Worm (Caenorhabditis elegans) whole organism, L3 larva: ENCODE measurements around the gene irld-24.

Source experiments
- R02D3.7 ChIP-seq: fragments of 150-350 bp; optimal IDR thresholded peaks from 2 replicates; lab custom pipeline; 2014; ENCODE audit warnings: missing biosample characterization, missing genetic modification characterization
- ZK546.5 ChIP-seq: sonication (generic microtip); optimal IDR thresholded peaks from 2 replicates; lab custom pipeline; 2017; ENCODE audit warnings: missing biosample characterization, missing genetic modification characterization
- aly-2 ChIP-seq: fragments of 150-350 bp; optimal IDR thresholded peaks from 2 replicates; lab custom pipeline; 2014; ENCODE audit warnings: missing biosample characterization, missing genetic modification characterization
- ama-1 ChIP-seq: fragments of 150-350 bp; optimal IDR thresholded peaks from 2 replicates; lab custom pipeline; 2018
- ceh-28 ChIP-seq: fragments of 150-350 bp; optimal IDR thresholded peaks from 2 replicates; lab custom pipeline; 2014; ENCODE audit warnings: missing biosample characterization, missing genetic modification reagents, missing genetic modification characterization
- ceh-9 ChIP-seq: sonication (generic microtip); optimal IDR thresholded peaks from 2 replicates; lab custom pipeline; 2018; ENCODE audit warnings: missing biosample characterization, missing genetic modification characterization
- daf-12 ChIP-seq: fragments of 150-350 bp; optimal IDR thresholded peaks from 2 replicates; lab custom pipeline; 2014; ENCODE audit warnings: missing biosample characterization, missing genetic modification reagents, missing genetic modification characterization
- egl-5 ChIP-seq: fragments of 150-350 bp; optimal IDR thresholded peaks from 2 replicates; lab custom pipeline; 2017; ENCODE audit warnings: missing biosample characterization, missing genetic modification reagents, missing genetic modification characterization, inconsistent platforms
- elt-1 ChIP-seq: fragments of 150-350 bp; optimal IDR thresholded peaks from 2 replicates; lab custom pipeline; 2014; ENCODE audit warnings: missing biosample characterization, missing genetic modification characterization
- elt-2 ChIP-seq: sonication (generic microtip); optimal IDR thresholded peaks from 2 replicates; lab custom pipeline; 2016; ENCODE audit warnings: missing genetic modification reagents, mild to moderate bottlenecking, missing genetic modification characterization, missing compliant biosample characterization
- elt-3 ChIP-seq, 3 experiments: fragments of 150-350 bp in 1 of 3; sonication (generic microtip) in 2 of 3; optimal IDR thresholded peaks; 2 replicates in 2 of 3; 4 replicates in 1 of 3; lab custom pipeline; 2014 to 2017; ENCODE audit warnings: missing biosample characterization in 3 of 3, missing genetic modification characterization in 3 of 3
- eor-1 ChIP-seq, 2 experiments: fragments of 150-350 bp; optimal IDR thresholded peaks; 2 replicates each; lab custom pipeline; 2014 to 2018; ENCODE audit warnings: missing biosample characterization in 2 of 2, missing genetic modification characterization in 2 of 2
- fkh-10 ChIP-seq: sonication (generic microtip); optimal IDR thresholded peaks from 2 replicates; lab custom pipeline; 2017; ENCODE audit warnings: missing biosample characterization, missing genetic modification reagents, missing genetic modification characterization
- fkh-2 ChIP-seq: fragments of 150-350 bp; optimal IDR thresholded peaks from 2 replicates; lab custom pipeline; 2014; ENCODE audit warnings: missing biosample characterization, missing genetic modification reagents, missing genetic modification characterization
- fos-1 ChIP-seq: fragments of 150-350 bp; optimal IDR thresholded peaks from 2 replicates; lab custom pipeline; 2014; ENCODE audit warnings: missing biosample characterization, missing genetic modification characterization
- hmg-11 ChIP-seq: sonication (generic microtip); optimal IDR thresholded peaks from 2 replicates; lab custom pipeline; 2016; ENCODE audit warnings: missing genetic modification characterization, missing compliant biosample characterization
- lin-15B ChIP-seq: fragments of 150-350 bp; optimal IDR thresholded peaks from 2 replicates; lab custom pipeline; 2014; ENCODE audit warnings: missing biosample characterization, missing genetic modification characterization
- lin-39 ChIP-seq: fragments of 150-350 bp; optimal IDR thresholded peaks from 2 replicates; lab custom pipeline; 2018; ENCODE audit warnings: missing biosample characterization, missing genetic modification reagents, missing genetic modification characterization
- lsy-12 ChIP-seq: sonication (generic microtip); optimal IDR thresholded peaks from 2 replicates; lab custom pipeline; 2016; ENCODE audit warnings: mild to moderate bottlenecking, missing genetic modification characterization, missing compliant biosample characterization
- mml-1 ChIP-seq: fragments of 150-350 bp; sonication (generic microtip); optimal IDR thresholded peaks from 3 replicates; lab custom pipeline; 2014; ENCODE audit warnings: missing biosample characterization, missing genetic modification characterization
- nhr-11 ChIP-seq: fragments of 150-350 bp; optimal IDR thresholded peaks from 2 replicates; lab custom pipeline; 2014; ENCODE audit warnings: missing biosample characterization, missing genetic modification characterization
- nhr-12 ChIP-seq: fragments of 150-350 bp; optimal IDR thresholded peaks from 2 replicates; lab custom pipeline; 2014; ENCODE audit warnings: missing biosample characterization, missing genetic modification characterization
- nhr-23 ChIP-seq: fragments of 150-350 bp; optimal IDR thresholded peaks from 2 replicates; lab custom pipeline; 2014; ENCODE audit warnings: missing biosample characterization, missing genetic modification reagents, missing genetic modification characterization
- nhr-237 ChIP-seq: fragments of 150-350 bp; optimal IDR thresholded peaks from 2 replicates; lab custom pipeline; 2014; ENCODE audit warnings: missing biosample characterization, missing genetic modification characterization
- nhr-25 ChIP-seq: sonication (generic microtip); optimal IDR thresholded peaks from 2 replicates; lab custom pipeline; 2017; ENCODE audit warnings: missing biosample characterization, missing genetic modification characterization
- nhr-28 ChIP-seq: fragments of 150-350 bp; optimal IDR thresholded peaks from 2 replicates; lab custom pipeline; 2014; ENCODE audit warnings: missing biosample characterization, missing genetic modification characterization
- nhr-43 ChIP-seq: sonication (generic microtip); optimal IDR thresholded peaks from 2 replicates; lab custom pipeline; 2016; ENCODE audit warnings: mild to moderate bottlenecking, missing genetic modification characterization, missing compliant biosample characterization; ENCODE audit not compliant: poor library complexity, severe bottlenecking
- nhr-67 ChIP-seq: fragments of 150-350 bp; optimal IDR thresholded peaks from 2 replicates; lab custom pipeline; 2014; ENCODE audit warnings: missing biosample characterization, missing genetic modification characterization
- nhr-76 ChIP-seq: fragments of 150-350 bp; sonication (generic microtip); optimal IDR thresholded peaks from 5 replicates; lab custom pipeline; 2014; ENCODE audit warnings: missing biosample characterization, missing genetic modification characterization
- nhr-77 ChIP-seq: fragments of 150-350 bp; optimal IDR thresholded peaks from 2 replicates; lab custom pipeline; 2014; ENCODE audit warnings: missing biosample characterization, missing genetic modification characterization
- pha-4 ChIP-seq: fragments of 150-350 bp; optimal IDR thresholded peaks from 2 replicates; lab custom pipeline; 2014; ENCODE audit warnings: missing biosample characterization, missing genetic modification reagents, missing genetic modification characterization
- pqm-1 ChIP-seq: fragments of 150-350 bp; optimal IDR thresholded peaks from 2 replicates; lab custom pipeline; 2017; ENCODE audit warnings: missing biosample characterization, missing genetic modification characterization, inconsistent platforms
- sea-2 ChIP-seq: fragments of 150-350 bp; sonication (generic microtip); optimal IDR thresholded peaks from 4 replicates; lab custom pipeline; 2014; ENCODE audit warnings: missing biosample characterization, missing genetic modification reagents, missing genetic modification characterization
- skn-1 ChIP-seq: fragments of 150-350 bp; optimal IDR thresholded peaks from 2 replicates; lab custom pipeline; 2014; ENCODE audit warnings: missing biosample characterization, missing genetic modification characterization
- snpc-4 ChIP-seq: fragments of 150-350 bp; optimal IDR thresholded peaks from 2 replicates; lab custom pipeline; 2014; ENCODE audit warnings: missing biosample characterization, missing genetic modification characterization
- tbx-2 ChIP-seq: sonication (generic microtip); optimal IDR thresholded peaks from 2 replicates; lab custom pipeline; 2016; ENCODE audit warnings: mild to moderate bottlenecking, missing genetic modification characterization, missing compliant biosample characterization
- unc-39 ChIP-seq: sonication (generic microtip); optimal IDR thresholded peaks from 4 replicates; lab custom pipeline; 2017; ENCODE audit warnings: missing biosample characterization, missing genetic modification characterization
- unc-62 ChIP-seq: fragments of 150-350 bp; sonication (generic microtip); optimal IDR thresholded peaks from 4 replicates; lab custom pipeline; 2014; ENCODE audit warnings: missing biosample characterization, missing genetic modification reagents, missing genetic modification characterization
- ztf-11 ChIP-seq: fragments of 150-350 bp; optimal IDR thresholded peaks from 2 replicates; lab custom pipeline; 2014; ENCODE audit warnings: missing biosample characterization, missing genetic modification characterization
- ztf-4 ChIP-seq: fragments of 150-350 bp; optimal IDR thresholded peaks from 2 replicates; lab custom pipeline; 2014; ENCODE audit warnings: missing biosample characterization, missing genetic modification characterization

irld-24 gene

DNA sequence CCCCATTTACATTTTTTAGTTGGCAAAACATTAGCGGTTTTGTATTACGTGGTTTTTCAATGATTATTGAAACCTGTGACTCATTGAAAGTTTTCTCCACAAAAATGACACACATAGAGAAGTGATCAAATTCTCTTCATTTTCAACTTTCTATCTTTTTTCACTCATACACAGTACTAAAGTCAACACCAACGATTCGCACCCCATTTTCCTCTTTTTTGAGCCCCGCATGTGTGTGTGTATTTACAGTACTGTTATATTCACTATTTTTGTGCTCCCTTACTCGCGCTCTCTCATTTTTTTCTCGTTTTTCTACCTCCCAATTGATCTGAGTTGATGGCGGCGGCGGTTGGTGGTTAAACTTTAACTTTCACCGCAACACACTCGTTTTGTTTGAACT lies 28.0 kb upstream of the irld-24 start:
- peak; percentile 90 for TF ChIP-seq pha-4 (tag; lab: Kevin White, UChicago)
- no peak for TF ChIP-seq ceh-9 (tag; lab: Kevin White, UChicago)
- no peak for TF ChIP-seq ceh-28 (tag; lab: Kevin White, UChicago)
- no peak for TF ChIP-seq aly-2 (tag; lab: Kevin White, UChicago)
- TF ChIP-seq nhr-237 (tag; lab: Kevin White, UChicago): no peak

DNA sequence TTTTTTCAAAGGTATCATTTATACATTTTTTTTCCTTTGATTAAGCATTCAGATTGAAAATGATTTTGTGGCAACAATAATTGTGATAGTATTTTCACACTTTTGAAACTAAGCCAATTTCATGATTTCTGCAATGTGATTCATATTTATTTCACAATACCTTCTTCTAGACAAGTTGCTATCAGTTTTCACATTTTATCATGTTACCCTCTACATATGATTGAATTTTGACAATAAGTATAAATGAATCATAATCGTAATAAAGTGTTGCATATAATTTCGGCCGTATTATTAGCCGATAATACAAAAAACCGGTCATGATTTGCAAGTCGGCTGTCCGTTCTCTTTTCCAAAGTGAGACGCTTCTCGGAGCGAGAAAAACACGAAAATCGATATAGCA lies 27.0 kb upstream of the irld-24 start:
- peak; percentile 54 for TF ChIP-seq pqm-1 (tag; lab: Kevin White, UChicago)
- TF ChIP-seq nhr-67 (tag; lab: Kevin White, UChicago): no peak
- TF ChIP-seq ztf-4 (tag; lab: Kevin White, UChicago): no peak
- TF ChIP-seq elt-2 (tag; lab: Kevin White, UChicago): peak; percentile 44
- TF ChIP-seq, all 47 proteins: peak for 2

DNA sequence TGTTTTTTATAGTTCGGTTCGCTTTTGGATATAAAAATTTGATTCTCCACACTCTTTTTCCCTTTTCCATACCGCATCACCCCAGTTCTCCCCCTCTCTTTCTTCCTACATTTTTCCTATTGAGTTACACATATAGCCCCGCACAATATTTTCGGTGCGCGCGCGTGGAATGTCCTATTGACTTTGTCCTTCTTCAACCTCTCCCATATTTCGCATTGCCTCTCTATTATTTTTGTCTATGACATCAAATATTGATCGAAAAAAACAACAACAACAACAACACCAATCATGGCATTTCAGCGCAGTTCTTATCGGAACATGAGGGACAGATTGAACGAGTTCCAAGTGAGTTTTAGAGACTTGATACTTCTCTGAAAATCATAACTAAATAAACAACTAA lies 26.6 kb upstream of the irld-24 start, which contains the start of gene syx-2:
Gene syx-2 (plus strand): TSS at position 301 of the 400 bp plus-strand sequence.
- TF ChIP-seq pha-4 (tag; lab: Kevin White, UChicago) (peak; percentile 57), egl-5 (no peak)

DNA sequence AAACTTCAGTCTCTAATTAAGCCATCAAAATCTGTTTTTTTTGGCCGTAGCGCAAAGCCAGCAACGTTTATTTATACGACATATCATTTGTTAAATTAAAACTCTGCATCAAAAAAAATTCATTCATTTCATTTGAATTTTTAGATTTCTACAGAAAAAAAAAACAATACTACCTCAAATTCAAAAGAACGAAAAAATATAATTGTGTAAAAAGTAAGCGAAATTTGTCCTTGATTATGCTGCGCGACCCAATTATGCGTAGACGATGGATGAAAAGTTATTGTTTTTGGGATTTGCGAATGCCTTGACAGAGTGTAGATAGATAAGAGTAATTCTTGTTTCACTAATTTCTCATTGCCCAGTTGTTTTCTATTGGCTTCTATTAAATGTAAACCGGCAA lies 23.2 kb upstream of the irld-24 start, which contains the start of gene F48F7.3:
Gene F48F7.3 (plus strand): TSS at position 301 of the 400 bp plus-strand sequence.
- no peak for TF ChIP-seq elt-1 (tag; lab: Kevin White, UChicago)
- no peak for TF ChIP-seq aly-2 (tag; lab: Kevin White, UChicago)
- TF ChIP-seq ztf-4 (tag; lab: Kevin White, UChicago): no peak
- no peak for TF ChIP-seq R02D3.7 (tag; lab: Kevin White, UChicago)
- TF ChIP-seq snpc-4 (tag; lab: Kevin White, UChicago): no peak
- TF ChIP-seq nhr-23 (tag; lab: Kevin White, UChicago): no peak
- no peak for TF ChIP-seq nhr-237 (tag; lab: Kevin White, UChicago)
- TF ChIP-seq, all 47 proteins: peak for 0

DNA sequence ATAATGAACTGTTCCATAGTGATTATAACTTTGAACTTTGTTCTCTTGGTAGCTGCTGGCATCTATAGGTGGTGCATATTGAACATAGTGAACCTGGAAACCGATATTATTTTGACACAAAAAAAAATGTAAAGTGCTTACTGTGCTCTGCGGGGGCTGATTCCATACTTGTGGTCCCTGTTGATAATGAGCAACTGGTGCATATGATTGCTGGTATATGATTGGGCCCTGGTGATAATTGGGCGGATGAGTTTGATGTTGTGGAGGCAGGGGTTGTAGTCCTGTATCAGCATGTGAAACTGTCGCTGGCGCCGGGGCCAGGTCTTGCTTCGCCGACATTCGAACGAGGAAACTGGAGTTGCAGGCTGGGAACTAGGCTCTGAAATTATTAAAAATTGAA lies 18.1 kb upstream of the irld-24 start, which contains the start of gene pqn-39:
Gene pqn-39 (minus strand): TSS at position 385 of the 400 bp plus-strand sequence.
- no peak for TF ChIP-seq lsy-12 (tag; lab: Kevin White, UChicago)
- no peak for TF ChIP-seq nhr-77 (tag; lab: Kevin White, UChicago)
- no peak for TF ChIP-seq fos-1 (tag; lab: Kevin White, UChicago)
- TF ChIP-seq ama-1 (lab: Kevin White, UChicago): no peak
- no peak for TF ChIP-seq elt-3 (tag; optimal IDR thresholded peaks at IDR 0.05; lab: Kevin White, UChicago)
- TF ChIP-seq fkh-10 (GFP tag; lab: Kevin White, UChicago): no peak
- no peak for TF ChIP-seq R02D3.7 (tag; lab: Kevin White, UChicago)
- no peak for TF ChIP-seq nhr-23 (tag; lab: Kevin White, UChicago)
- TF ChIP-seq lin-39 (tag; lab: Kevin White, UChicago): no peak
- no peak for TF ChIP-seq nhr-12 (tag; lab: Kevin White, UChicago)
- TF ChIP-seq sea-2 (GFP tag; lab: Kevin White, UChicago): no peak
- TF ChIP-seq skn-1 (tag; lab: Kevin White, UChicago): no peak
- no peak for TF ChIP-seq nhr-237 (tag; lab: Kevin White, UChicago)
- no peak for TF ChIP-seq ZK546.5 (tag; lab: Kevin White, UChicago)
- no peak for TF ChIP-seq nhr-76 (tag; lab: Kevin White, UChicago)
- no peak for TF ChIP-seq nhr-11
- TF ChIP-seq egl-5: no peak
- TF ChIP-seq elt-2 (tag; lab: Kevin White, UChicago): no peak

DNA sequence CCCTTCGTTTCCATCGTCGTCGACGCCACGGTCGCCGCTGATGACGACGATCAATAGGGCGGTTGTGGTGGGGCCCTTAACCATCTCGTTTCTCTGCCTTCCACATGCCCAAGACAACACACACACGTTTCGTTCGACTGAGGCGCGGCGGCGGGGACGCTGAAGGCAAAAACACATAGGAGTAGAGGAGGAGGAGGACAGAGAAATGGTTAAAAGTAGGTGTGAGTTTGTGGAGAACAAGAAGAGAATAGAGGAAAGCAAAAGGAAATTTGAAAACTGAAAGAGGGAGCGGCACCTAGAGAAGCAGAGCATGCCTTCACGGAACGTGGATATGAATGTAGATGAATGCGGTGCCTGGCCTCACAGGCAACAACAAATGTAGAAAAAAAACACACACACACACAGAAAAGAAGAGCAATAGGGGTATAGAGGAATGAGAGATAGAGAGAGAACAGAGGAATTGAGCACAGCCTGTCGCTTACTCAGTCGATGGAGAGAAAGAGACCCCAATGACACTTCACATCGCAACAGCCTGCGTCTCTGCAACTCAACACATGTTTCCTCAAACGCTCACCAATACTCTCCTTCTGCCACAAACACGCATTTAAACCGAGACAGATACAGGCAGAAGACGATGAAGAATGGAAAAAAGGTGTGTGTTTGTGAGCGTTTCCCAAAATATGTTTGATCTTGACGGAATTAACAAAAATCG lies 17.0 kb upstream of the irld-24 start:
- TF ChIP-seq nhr-28 (tag; lab: Kevin White, UChicago) (no peak), unc-62 (GFP tag; lab: Kevin White, UChicago) (peak; percentile 79), mml-1 (no peak), lsy-12 (tag; lab: Kevin White, UChicago) (peak; percentile 55), hmg-11 (tag; lab: Kevin White, UChicago) (peak; percentile 95), elt-3 (tag; optimal IDR thresholded peaks at IDR 0.05; lab: Kevin White, UChicago) (no peak), nhr-43 (tag; lab: Kevin White, UChicago) (no peak), lin-15B (tag; lab: Kevin White, UChicago) (peak; percentile 20), eor-1 (tag; optimal IDR thresholded peaks at IDR 0.05; lab: Kevin White, UChicago) (no peak), fos-1 (tag; lab: Kevin White, UChicago) (no peak), unc-39 (tag; lab: Kevin White, UChicago) (no peak), skn-1 (tag; lab: Kevin White, UChicago) (peak; percentile 24), ZK546.5 (tag; lab: Kevin White, UChicago) (no peak), daf-12 (tag; lab: Kevin White, UChicago) (no peak), ztf-11 (tag; lab: Kevin White, UChicago) (no peak), tbx-2 (tag; lab: Kevin White, UChicago) (peak; percentile 55), nhr-67 (tag; lab: Kevin White, UChicago) (no peak), nhr-77 (tag; lab: Kevin White, UChicago) (no peak), nhr-25 (tag; lab: Kevin White, UChicago) (no peak), fkh-2 (peak; percentile 40), ama-1 (lab: Kevin White, UChicago) (no peak), ceh-9 (tag; lab: Kevin White, UChicago) (no peak), lin-39 (tag; lab: Kevin White, UChicago) (peak; percentile 50)
